Fruit fly (Drosophila melanogaster) S2 (cell line): ENCODE measurements around the gene Argk2.

Source experiments
- CG8478 ChIP-seq: fragments of >200 bp; optimal IDR thresholded peaks from 2 replicates; lab custom pipeline; 2018
- CTCF ChIP-seq, 2 experiments: fragments of >200 bp; optimal IDR thresholded peaks; 2 replicates each; lab custom pipeline; 2018

DNA sequence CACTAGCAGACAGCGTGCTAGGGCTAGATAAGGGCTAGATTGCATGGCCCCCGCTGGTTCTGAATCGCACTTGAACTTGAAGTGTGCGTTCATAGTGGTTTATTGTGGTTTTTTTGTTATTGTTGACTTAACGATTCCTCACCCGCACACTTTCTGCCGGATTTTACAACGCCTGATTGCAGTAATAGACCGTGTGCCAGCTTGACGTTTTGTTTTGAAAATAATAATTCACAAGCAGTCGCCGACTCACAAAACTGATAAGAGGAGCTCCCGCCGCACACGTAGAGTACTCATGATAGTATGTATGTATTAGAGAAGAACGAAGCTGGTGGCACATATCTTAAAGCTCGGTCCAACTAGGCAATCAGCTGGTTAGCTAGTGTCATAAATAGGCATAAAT lies 48.5 kb downstream of the Argk2 start:
- TF ChIP-seq CG8478 (lab: Kevin White, UChicago): no peak
- no peak for TF ChIP-seq CTCF (optimal IDR thresholded peaks at IDR 0.05; lab: Kevin White, UChicago)
